Fruit fly (Drosophila melanogaster) whole organism, embryonic: ENCODE data around the gene THADA.

Source experiments
- Abd-B ChIP-seq: fragments of 200-800 bp; sonication (Bioruptor generic); optimal IDR thresholded peaks from 2 replicates; lab custom pipeline; 2018; ENCODE audit warnings: missing biosample characterization, mild to moderate bottlenecking, missing genetic modification characterization, moderate library complexity
- BEAF-32 ChIP-seq: fragments of 200-800 bp; sonication (Bioruptor generic); optimal IDR thresholded peaks from 3 replicates; lab custom pipeline; 2017; ENCODE audit warnings: missing biosample characterization, missing genetic modification characterization, mild to moderate bottlenecking, moderate library complexity, missing genetic modification reagents
- C15 ChIP-seq: fragments of 200-800 bp; sonication (Bioruptor generic); IDR thresholded peaks from 3 replicates; pipeline ENCODE4 v1.3.6; 2022; ENCODE audit warnings: missing biosample characterization, missing genetic modification characterization
- CG10274 ChIP-seq: fragments of 200-800 bp; sonication (Bioruptor generic); optimal IDR thresholded peaks from 3 replicates; lab custom pipeline; 2017; ENCODE audit warnings: missing biosample characterization, mild to moderate bottlenecking, missing genetic modification characterization
- CG10959 ChIP-seq: fragments of 200-800 bp; sonication (Bioruptor generic); IDR thresholded peaks from 2 replicates; pipeline ENCODE4 v1.3.6; 2022; ENCODE audit warnings: missing biosample characterization, missing genetic modification characterization
- CG12071 ChIP-seq: fragments of 200-800 bp; sonication (Bioruptor generic); optimal IDR thresholded peaks from 3 replicates; lab custom pipeline; 2018; ENCODE audit warnings: missing biosample characterization, mild to moderate bottlenecking, missing genetic modification characterization
- CG13123 ChIP-seq: fragments of 200-800 bp; sonication (Bioruptor generic); optimal IDR thresholded peaks from 2 replicates; lab custom pipeline; 2016; ENCODE audit warnings: missing biosample characterization, missing genetic modification characterization
- CG14441 ChIP-seq: fragments of 200-800 bp; sonication (Bioruptor generic); IDR thresholded peaks from 2 replicates; pipeline ENCODE4 v1.3.6; 2022; ENCODE audit warnings: missing biosample characterization, missing genetic modification characterization
- CG1602 ChIP-seq: fragments of 200-800 bp; sonication (Bioruptor generic); optimal IDR thresholded peaks from 3 replicates; lab custom pipeline; 2016; ENCODE audit warnings: missing biosample characterization, missing genetic modification characterization
- CG1647 ChIP-seq: fragments of 200-800 bp; sonication (Bioruptor generic); optimal IDR thresholded peaks from 3 replicates; lab custom pipeline; 2016; ENCODE audit warnings: missing biosample characterization, missing genetic modification characterization
- CG17385 ChIP-seq: fragments of 200-800 bp; sonication (Bioruptor generic); optimal IDR thresholded peaks from 3 replicates; lab custom pipeline; 2018; ENCODE audit warnings: missing biosample characterization, mild to moderate bottlenecking, missing genetic modification characterization
- CG2120 ChIP-seq: fragments of 200-800 bp; sonication (Bioruptor generic); optimal IDR thresholded peaks from 3 replicates; lab custom pipeline; 2016; ENCODE audit warnings: missing biosample characterization, missing genetic modification characterization
- CG2202 ChIP-seq: fragments of 200-800 bp; sonication (Bioruptor generic); optimal IDR thresholded peaks from 2 replicates; lab custom pipeline; 2018; ENCODE audit warnings: missing biosample characterization, mild to moderate bottlenecking, missing genetic modification characterization
- CG32767 ChIP-seq: fragments of 200-800 bp; sonication (Bioruptor generic); IDR thresholded peaks from 2 replicates; pipeline ENCODE4 v1.3.6; 2022; ENCODE audit warnings: missing biosample characterization, missing genetic modification characterization
- CG34376 ChIP-seq: fragments of 200-800 bp; sonication (Bioruptor generic); optimal IDR thresholded peaks from 2 replicates; lab custom pipeline; 2018; ENCODE audit warnings: missing biosample characterization, mild to moderate bottlenecking, missing genetic modification characterization
- CG5180 ChIP-seq: fragments of 200-800 bp; sonication (Bioruptor generic); optimal IDR thresholded peaks from 3 replicates; lab custom pipeline; 2017; ENCODE audit warnings: missing biosample characterization, missing genetic modification characterization, mild to moderate bottlenecking, moderate library complexity, missing genetic modification reagents
- CG6854 ChIP-seq: fragments of 200-800 bp; sonication (Bioruptor generic); optimal IDR thresholded peaks from 3 replicates; lab custom pipeline; 2017; ENCODE audit warnings: missing biosample characterization, mild to moderate bottlenecking, missing genetic modification characterization
- CG7556 ChIP-seq: fragments of 200-800 bp; sonication (Bioruptor generic); optimal IDR thresholded peaks from 2 replicates; lab custom pipeline; 2017; ENCODE audit warnings: missing biosample characterization, mild to moderate bottlenecking, missing genetic modification characterization
- CG9215 ChIP-seq: fragments of 200-800 bp; sonication (Bioruptor generic); IDR thresholded peaks from 2 replicates; pipeline ENCODE4 v1.3.6; 2022; ENCODE audit warnings: missing biosample characterization, missing genetic modification characterization
- Dip3 ChIP-seq: fragments of 200-800 bp; sonication (Bioruptor generic); optimal IDR thresholded peaks from 3 replicates; lab custom pipeline; 2016; ENCODE audit warnings: missing biosample characterization, missing genetic modification characterization
- Eip74EF ChIP-seq, 2 experiments: fragments of 200-800 bp in 1 of 2; fragments of >200 bp in 1 of 2; sonication (Bioruptor generic) in 1 of 2; optimal IDR thresholded peaks; 2 replicates each; lab custom pipeline; 2017 to 2019; ENCODE audit warnings: missing biosample characterization in 2 of 2, missing genetic modification characterization in 2 of 2, mild to moderate bottlenecking in 1 of 2, moderate library complexity in 1 of 2
- Ets97D ChIP-seq: fragments of 200-800 bp; sonication (Bioruptor generic); optimal IDR thresholded peaks from 3 replicates; lab custom pipeline; 2016; ENCODE audit warnings: missing biosample characterization, missing genetic modification characterization
- Gsc ChIP-seq: fragments of 200-800 bp; sonication (Bioruptor generic); IDR thresholded peaks from 2 replicates; pipeline ENCODE4 v1.3.6; 2022; ENCODE audit warnings: missing biosample characterization, missing genetic modification characterization
- HHEX ChIP-seq: fragments of 200-800 bp; sonication (Bioruptor generic); optimal IDR thresholded peaks from 3 replicates; lab custom pipeline; 2017; ENCODE audit warnings: missing biosample characterization, mild to moderate bottlenecking, missing genetic modification characterization, missing genetic modification reagents
- Hr3 ChIP-seq: fragments of 200-800 bp; sonication (Bioruptor generic); optimal IDR thresholded peaks from 3 replicates; lab custom pipeline; 2016; ENCODE audit warnings: missing biosample characterization, missing genetic modification characterization
- Lim3 ChIP-seq: fragments of 200-800 bp; sonication (Bioruptor generic); IDR thresholded peaks from 2 replicates; pipeline ENCODE4 v1.3.6; 2022; ENCODE audit warnings: missing biosample characterization, missing genetic modification characterization
- Lpt ChIP-seq: fragments of >200 bp; optimal IDR thresholded peaks from 2 replicates; lab custom pipeline; 2018; ENCODE audit warnings: missing biosample characterization, missing genetic modification characterization
- Med ChIP-seq: fragments of 200-800 bp; sonication (Bioruptor generic); peaks from one replicate; lab custom pipeline; 2016; ENCODE audit warnings: missing biosample characterization, missing genetic modification characterization, mild to moderate bottlenecking, inconsistent platforms, moderate library complexity
- Stat92E ChIP-seq, 3 experiments: fragments of >200 bp in 2 of 3; fragments of 200-800 bp in 1 of 3; sonication (Bioruptor generic) in 1 of 3; optimal IDR thresholded peaks; 2 replicates each; lab custom pipeline; 2017 to 2019; ENCODE audit warnings: missing biosample characterization in 3 of 3, missing genetic modification characterization in 3 of 3, mild to moderate bottlenecking in 1 of 3, moderate library complexity in 1 of 3
- Xbp1 ChIP-seq: fragments of 200-800 bp; sonication (Bioruptor generic); optimal IDR thresholded peaks from 3 replicates; lab custom pipeline; 2016; ENCODE audit warnings: missing biosample characterization, mild to moderate bottlenecking, missing genetic modification characterization
- YL-1 ChIP-seq: fragments of 200-800 bp; sonication (Bioruptor generic); optimal IDR thresholded peaks from 3 replicates; lab custom pipeline; 2017; ENCODE audit warnings: missing biosample characterization, mild to moderate bottlenecking, missing genetic modification characterization
- ab ChIP-seq: fragments of 200-800 bp; sonication (Bioruptor generic); optimal IDR thresholded peaks from 2 replicates; lab custom pipeline; 2016; ENCODE audit warnings: missing biosample characterization, missing genetic modification characterization
- bab2 ChIP-seq: fragments of 200-800 bp; sonication (Bioruptor generic); optimal IDR thresholded peaks from 2 replicates; lab custom pipeline; 2016; ENCODE audit warnings: missing biosample characterization, missing genetic modification characterization
- bigmax ChIP-seq: fragments of 200-800 bp; sonication (Bioruptor generic); optimal IDR thresholded peaks from 2 replicates; lab custom pipeline; 2018; ENCODE audit warnings: missing biosample characterization, mild to moderate bottlenecking, missing genetic modification characterization
- croc ChIP-seq: fragments of 200-800 bp; sonication (Bioruptor generic); conservative IDR thresholded peaks from 3 replicates; pipeline ENCODE4 v1.3.6; 2022; ENCODE audit warnings: missing biosample characterization, missing genetic modification characterization
- crol ChIP-seq: fragments of 200-800 bp; sonication (Bioruptor generic); IDR thresholded peaks from 2 replicates; pipeline ENCODE4 v1.3.6; 2022; ENCODE audit warnings: missing biosample characterization, missing genetic modification characterization
- danr ChIP-seq: fragments of 200-800 bp; sonication (Bioruptor generic); IDR thresholded peaks from 2 replicates; pipeline ENCODE4 v1.3.6; 2022; ENCODE audit warnings: missing biosample characterization, missing genetic modification characterization
- eve ChIP-seq, 2 experiments: fragments of >200 bp; optimal IDR thresholded peaks; 2 replicates each; lab custom pipeline; 2017; ENCODE audit warnings: missing biosample characterization in 2 of 2, missing genetic modification characterization in 2 of 2
- gce ChIP-seq: fragments of 200-800 bp; sonication (Bioruptor generic); IDR thresholded peaks from 3 replicates; pipeline ENCODE4 v1.3.6; 2022; ENCODE audit warnings: missing biosample characterization, missing genetic modification characterization
- gsb ChIP-seq: fragments of 200-800 bp; sonication (Bioruptor generic); IDR thresholded peaks from 2 replicates; pipeline ENCODE4 v1.3.6; 2022; ENCODE audit warnings: missing biosample characterization, missing genetic modification characterization
- ham ChIP-seq: fragments of 200-800 bp; sonication (Bioruptor generic); IDR thresholded peaks from 2 replicates; pipeline ENCODE4 v1.3.6; 2022; ENCODE audit warnings: missing biosample characterization, missing genetic modification characterization
- inv ChIP-seq: fragments of 200-800 bp; sonication (Bioruptor generic); IDR thresholded peaks from 2 replicates; pipeline ENCODE4 v1.3.6; 2022; ENCODE audit warnings: missing biosample characterization, missing genetic modification characterization; ENCODE audit not compliant: partially characterized antibody
- nom ChIP-seq: fragments of 200-800 bp; sonication (Bioruptor generic); optimal IDR thresholded peaks from 2 replicates; lab custom pipeline; 2017; ENCODE audit warnings: missing biosample characterization, missing genetic modification characterization, mild to moderate bottlenecking, moderate library complexity, missing genetic modification reagents
- prd ChIP-seq, 3 experiments: fragments of >200 bp in 2 of 3; fragments of 200-800 bp in 1 of 3; sonication (Bioruptor generic) in 1 of 3; optimal IDR thresholded peaks in 2 of 3; IDR thresholded peaks in 1 of 3; 2 replicates in 2 of 3; 3 replicates in 1 of 3; pipeline versions ENCODE4 v1.3.6 to Lab custom; 2017 to 2022; ENCODE audit warnings: missing biosample characterization in 1 of 3, missing genetic modification characterization in 1 of 3
- schlank ChIP-seq: fragments of 200-800 bp; sonication (Bioruptor generic); optimal IDR thresholded peaks from 2 replicates; lab custom pipeline; 2018; ENCODE audit warnings: missing biosample characterization, mild to moderate bottlenecking, missing genetic modification characterization
- sens-2 ChIP-seq: fragments of 200-800 bp; sonication (Bioruptor generic); IDR thresholded peaks from 2 replicates; pipeline ENCODE4 v1.3.6; 2022; ENCODE audit warnings: missing biosample characterization, missing genetic modification characterization
- sob ChIP-seq: fragments of 200-800 bp; sonication (Bioruptor generic); IDR thresholded peaks from 2 replicates; pipeline ENCODE4 v1.3.6; 2022; ENCODE audit warnings: missing biosample characterization, missing genetic modification characterization
- tio ChIP-seq: fragments of 200-800 bp; sonication (Bioruptor generic); optimal IDR thresholded peaks from 2 replicates; lab custom pipeline; 2017; ENCODE audit warnings: missing biosample characterization, missing genetic modification characterization, inconsistent platforms
- vfl ChIP-seq: fragments of 200-800 bp; sonication (Bioruptor generic); optimal IDR thresholded peaks from 2 replicates; lab custom pipeline; 2016; ENCODE audit warnings: missing biosample characterization, missing genetic modification characterization

The THADA gene

DNA sequence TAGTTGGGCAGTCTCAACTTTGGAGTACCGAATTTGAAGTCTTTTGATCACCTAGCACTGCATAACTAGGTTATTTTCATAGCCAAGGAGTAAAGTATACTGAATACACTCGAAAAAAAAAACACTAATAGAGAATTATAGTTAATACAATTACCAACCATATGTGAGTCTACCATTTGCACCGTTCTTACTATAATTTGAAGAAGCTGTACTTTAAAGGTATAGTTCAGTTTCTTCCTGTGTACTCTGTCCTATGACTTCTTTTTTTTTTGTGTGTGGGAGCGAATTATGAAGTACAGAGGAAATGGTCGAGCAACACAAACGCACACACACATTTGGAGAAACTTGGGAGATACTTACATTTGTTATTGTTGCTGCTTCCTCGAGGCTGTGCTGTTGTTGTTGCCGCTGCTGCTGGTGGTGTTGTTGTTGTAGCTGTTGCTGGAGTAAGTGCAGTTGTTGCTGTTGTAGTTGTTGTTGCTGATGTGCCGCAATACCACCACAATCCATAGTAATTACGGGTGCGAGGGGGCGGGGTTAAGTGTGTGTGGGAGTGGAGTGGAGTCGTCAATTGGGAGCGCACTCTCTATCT lies 14.7 kb downstream of the THADA start (continued):
- TF ChIP-seq BEAF-32 (GFP tag; lab: Kevin White, UChicago) = no peak
- peak; percentile 84 for TF ChIP-seq CG14441 (GFP tag; lab: Robert Waterston, UW)
- TF ChIP-seq ham (GFP tag; lab: Robert Waterston, UW) = no peak
- peak; percentile 64 for TF ChIP-seq crol
- TF ChIP-seq CG6854 (GFP tag; lab: Kevin White, UChicago) = peak; percentile 51
- peak; percentile 89 for TF ChIP-seq Hr3
- TF ChIP-seq CG12071 = peak; percentile 82
- peak; percentile 75 for TF ChIP-seq sob (GFP tag; lab: Robert Waterston, UW)
- peak; percentile 88 for TF ChIP-seq Abd-B (GFP tag; lab: Kevin White, UChicago)
- TF ChIP-seq Xbp1 = peak; percentile 95
- peak; percentile 74 for TF ChIP-seq CG2120 (GFP tag; lab: Kevin White, UChicago)
- TF ChIP-seq Lpt (GFP tag; lab: Kevin White, UChicago) = no peak
- peak; percentile 91 for TF ChIP-seq ab (GFP tag; lab: Kevin White, UChicago)
- TF ChIP-seq CG10959 (GFP tag; lab: Robert Waterston, UW) = peak; percentile 94
- peak; percentile 47 for TF ChIP-seq Ets97D (GFP tag; lab: Kevin White, UChicago)
- peak; percentile 88 for TF ChIP-seq CG2202 (tag; lab: Kevin White, UChicago)
- peak; percentile 54 for TF ChIP-seq YL-1
- peak; percentile 76 for TF ChIP-seq CG32767 (GFP tag; lab: Robert Waterston, UW)
- peak; percentile 78 for TF ChIP-seq CG13123 (GFP tag; lab: Kevin White, UChicago)
- peak; percentile 77 for TF ChIP-seq gce (GFP tag; lab: Robert Waterston, UW)
- peak; percentile 84 for TF ChIP-seq CG17385 (GFP tag; lab: Kevin White, UChicago)
- TF ChIP-seq croc = peak; percentile 90
- no peak for TF ChIP-seq prd (optimal IDR thresholded peaks at IDR 0.05; lab: Kevin White, UChicago)
- peak; percentile 93 for TF ChIP-seq prd (GFP tag; IDR thresholded peaks at IDR 0.05; lab: Robert Waterston, UW)
- TF ChIP-seq Gsc (GFP tag; lab: Robert Waterston, UW) = peak; percentile 81
- TF ChIP-seq vfl (GFP tag; lab: Kevin White, UChicago) = peak; percentile 47
- TF ChIP-seq C15 = no peak; the same call in 2 of the 3 replicates
- TF ChIP-seq Med (GFP tag; lab: Kevin White, UChicago) = peak; percentile 97
- TF ChIP-seq eve (GFP tag; optimal IDR thresholded peaks at IDR 0.05; lab: Kevin White, UChicago) = peak in 1 of 2 experiments; percentile 24
- no peak for TF ChIP-seq inv (GFP tag; lab: Robert Waterston, UW)
- no peak for TF ChIP-seq schlank (tag; lab: Kevin White, UChicago)
- TF ChIP-seq CG10274 (GFP tag; lab: Kevin White, UChicago) = peak; percentile 52
- peak; percentile 89 for TF ChIP-seq CG1647 (GFP tag; lab: Kevin White, UChicago)
- no peak for TF ChIP-seq CG34376 (GFP tag; lab: Kevin White, UChicago)
- peak; percentile 83 for TF ChIP-seq sens-2
- TF ChIP-seq CG7556 = peak; percentile 88
- TF ChIP-seq gsb = 0 out of 2 replicates have a peak, but pooled peaks have one; percentile 22
- TF ChIP-seq Stat92E (GFP tag; optimal IDR thresholded peaks at IDR 0.05; lab: Kevin White, UChicago) = peak in 1 of 3 experiments; percentile 41
- peak; percentile 56 for TF ChIP-seq danr (GFP tag; lab: Robert Waterston, UW)
- no peak for TF ChIP-seq bigmax (GFP tag; lab: Kevin White, UChicago)
- no peak for TF ChIP-seq tio
- TF ChIP-seq bab2 (GFP tag; lab: Kevin White, UChicago) = peak; percentile 90
- TF ChIP-seq Lim3 (GFP tag; lab: Robert Waterston, UW) = peak; percentile 64; the same call in 1 of the 2 replicates
- TF ChIP-seq CG9215 = peak; percentile 52; the same call in 1 of the 2 replicates
- TF ChIP-seq CG1602 (GFP tag; lab: Kevin White, UChicago) = peak; percentile 94
- peak; percentile 62 for TF ChIP-seq CG5180 (GFP tag; lab: Kevin White, UChicago)
- peak; percentile 70 for TF ChIP-seq nom (GFP tag; lab: Kevin White, UChicago)
- peak; percentile 84 for TF ChIP-seq HHEX
- TF ChIP-seq Dip3 (GFP tag; lab: Kevin White, UChicago) = peak; percentile 68
- TF ChIP-seq Eip74EF (GFP tag; optimal IDR thresholded peaks at IDR 0.05; lab: Kevin White, UChicago) = peak in 1 of 2 experiments; percentile 85
